Worm (Caenorhabditis elegans) whole organism, young adult: Measurements from ENCODE around the gene C34D4.10.

Experiments
- B0336.3 ChIP-seq: fragments of 200-800 bp; sonication (Bioruptor generic); IDR thresholded peaks from 2 replicates; pipeline ENCODE4 v1.3.6; 2022; ENCODE audit warnings: missing genetic modification characterization, missing compliant biosample characterization
- F33H1.4 ChIP-seq: fragments of 200-800 bp; sonication (Bioruptor generic); IDR thresholded peaks from 2 replicates; pipeline ENCODE4 v1.3.6; 2022; ENCODE audit warnings: missing genetic modification reagents, missing genetic modification characterization, missing compliant biosample characterization
- F52B5.7 ChIP-seq: sonication (generic microtip); optimal IDR thresholded peaks from 2 replicates; lab custom pipeline; 2016; ENCODE audit warnings: mild to moderate bottlenecking, missing genetic modification characterization, missing compliant biosample characterization
- F57A8.1 ChIP-seq: fragments of 200-800 bp; sonication (Bioruptor generic); optimal IDR thresholded peaks from 2 replicates; lab custom pipeline; 2018; ENCODE audit warnings: mild to moderate bottlenecking, missing genetic modification characterization, moderate library complexity, missing compliant biosample characterization
- F57C9.4 ChIP-seq: sonication (generic microtip); optimal IDR thresholded peaks from 2 replicates; lab custom pipeline; 2017; ENCODE audit warnings: mild to moderate bottlenecking, missing genetic modification characterization, missing compliant biosample characterization
- T26A5.8 ChIP-seq: sonication (generic microtip); optimal IDR thresholded peaks from 2 replicates; lab custom pipeline; 2016; ENCODE audit warnings: missing genetic modification characterization, missing compliant biosample characterization
- Y53F4B.3 ChIP-seq: fragments of 200-800 bp; sonication (Bioruptor generic); IDR thresholded peaks from 2 replicates; pipeline ENCODE4 v1.3.6; 2022; ENCODE audit warnings: missing genetic modification reagents, missing genetic modification characterization, missing compliant biosample characterization
- Y53G8AR.9 ChIP-seq: fragments of 200-800 bp; sonication (Bioruptor generic); conservative IDR thresholded peaks from 2 replicates; pipeline ENCODE4 v1.3.6; 2022; ENCODE audit warnings: missing genetic modification reagents, missing genetic modification characterization, missing compliant biosample characterization
- Y56A3A.18 ChIP-seq: fragments of 200-800 bp; sonication (Bioruptor generic); IDR thresholded peaks from 2 replicates; pipeline ENCODE4 v1.3.6; 2022; ENCODE audit warnings: missing genetic modification reagents, missing genetic modification characterization, missing compliant biosample characterization
- Y79H2A.3 ChIP-seq: fragments of 200-800 bp; sonication (Bioruptor generic); conservative IDR thresholded peaks from 2 replicates; pipeline ENCODE4 v1.3.6; 2022; ENCODE audit warnings: missing genetic modification reagents, missing genetic modification characterization, missing compliant biosample characterization
- ama-1 ChIP-seq, 3 experiments: fragments of 150-350 bp in 1 of 3; sonication (generic microtip) in 2 of 3; optimal IDR thresholded peaks; 2 replicates each; lab custom pipeline; 2014 to 2018; ENCODE audit warnings: missing biosample characterization in 2 of 3, missing genetic modification characterization in 2 of 3, missing genetic modification reagents in 2 of 3
- aptf-2 ChIP-seq: fragments of 200-800 bp; sonication (Bioruptor generic); conservative IDR thresholded peaks from 2 replicates; pipeline ENCODE4 v1.3.6; 2022; ENCODE audit warnings: missing genetic modification reagents, missing genetic modification characterization, missing compliant biosample characterization
- aptf-3 ChIP-seq: fragments of 200-800 bp; sonication (Bioruptor generic); IDR thresholded peaks from 2 replicates; pipeline ENCODE4 v1.3.6; 2022; ENCODE audit warnings: missing genetic modification characterization, missing compliant biosample characterization
- atf-7 ChIP-seq: sonication (generic microtip); optimal IDR thresholded peaks from 2 replicates; lab custom pipeline; 2017; ENCODE audit warnings: mild to moderate bottlenecking, missing genetic modification characterization, missing compliant biosample characterization
- athp-1 ChIP-seq: sonication (generic microtip); optimal IDR thresholded peaks from 2 replicates; lab custom pipeline; 2017; ENCODE audit warnings: mild to moderate bottlenecking, missing genetic modification characterization, missing compliant biosample characterization
- bed-1 ChIP-seq: fragments of 200-800 bp; sonication (Bioruptor generic); IDR thresholded peaks from 2 replicates; pipeline ENCODE4 v1.3.6; 2022; ENCODE audit warnings: missing genetic modification reagents, missing genetic modification characterization, missing compliant biosample characterization
- ccch-3 ChIP-seq: fragments of 200-800 bp; sonication (Bioruptor generic); optimal IDR thresholded peaks from 2 replicates; lab custom pipeline; 2018; ENCODE audit warnings: mild to moderate bottlenecking, missing genetic modification characterization, missing compliant biosample characterization
- dox-1 ChIP-seq: fragments of 200-800 bp; sonication (Bioruptor generic); IDR thresholded peaks from 2 replicates; pipeline ENCODE4 v1.3.6; 2022; ENCODE audit warnings: missing genetic modification reagents, missing genetic modification characterization, missing compliant biosample characterization
- dpff-1 ChIP-seq: sonication (generic microtip); optimal IDR thresholded peaks from 2 replicates; lab custom pipeline; 2017; ENCODE audit warnings: mild to moderate bottlenecking, missing genetic modification characterization, missing compliant biosample characterization
- efl-1 ChIP-seq: fragments of 150-350 bp; optimal IDR thresholded peaks from 2 replicates; lab custom pipeline; 2014; ENCODE audit warnings: missing biosample characterization, missing genetic modification reagents, missing genetic modification characterization
- egl-18 ChIP-seq: fragments of 200-800 bp; sonication (Bioruptor generic); IDR thresholded peaks from 2 replicates; pipeline ENCODE4 v1.3.6; 2022; ENCODE audit warnings: missing genetic modification reagents, missing genetic modification characterization, missing compliant biosample characterization
- egrh-3 ChIP-seq: fragments of 200-800 bp; sonication (Bioruptor generic); IDR thresholded peaks from 2 replicates; pipeline ENCODE4 v1.3.6; 2022; ENCODE audit warnings: missing genetic modification reagents, missing genetic modification characterization, missing compliant biosample characterization
- fkh-3 ChIP-seq: sonication (generic microtip); optimal IDR thresholded peaks from 2 replicates; lab custom pipeline; 2016; ENCODE audit warnings: mild to moderate bottlenecking, missing genetic modification characterization, missing compliant biosample characterization
- gei-17 ChIP-seq: fragments of 200-800 bp; sonication (Bioruptor generic); optimal IDR thresholded peaks from 2 replicates; lab custom pipeline; 2018; ENCODE audit warnings: mild to moderate bottlenecking, missing genetic modification characterization, missing compliant biosample characterization
- him-1 ChIP-seq: sonication (generic microtip); optimal IDR thresholded peaks from 2 replicates; lab custom pipeline; 2016; ENCODE audit warnings: missing genotype, missing genetic modification reagents, missing genetic modification characterization, missing compliant biosample characterization
- hmg-1.2 ChIP-seq: fragments of 200-800 bp; sonication (Bioruptor generic); IDR thresholded peaks from 2 replicates; pipeline ENCODE4 v1.3.6; 2022; ENCODE audit warnings: missing genetic modification reagents, missing genetic modification characterization, missing compliant biosample characterization
- hrde-1 ChIP-seq: sonication (generic microtip); optimal IDR thresholded peaks from 2 replicates; lab custom pipeline; 2016; ENCODE audit warnings: missing genetic modification characterization, mild to moderate bottlenecking, missing compliant biosample characterization, moderate library complexity, missing genotype, missing genetic modification reagents, borderline replicate concordance
- let-526 ChIP-seq: fragments of 200-800 bp; sonication (Bioruptor generic); IDR thresholded peaks from 2 replicates; pipeline ENCODE4 v1.3.6; 2022; ENCODE audit warnings: missing genetic modification reagents, missing genetic modification characterization, missing compliant biosample characterization
- let-607 ChIP-seq, 2 experiments: fragments of 200-800 bp in 1 of 2; sonication (Bioruptor generic) in 1 of 2; sonication (generic microtip) in 1 of 2; optimal IDR thresholded peaks; 2 replicates each; lab custom pipeline; 2016 to 2018; ENCODE audit warnings: mild to moderate bottlenecking in 2 of 2, missing compliant biosample characterization in 2 of 2, missing genetic modification characterization in 2 of 2, moderate library complexity in 2 of 2, missing genotype in 1 of 2
- lir-1 ChIP-seq: fragments of 200-800 bp; sonication (Bioruptor generic); conservative IDR thresholded peaks from 2 replicates; pipeline ENCODE4 v1.3.6; 2022; ENCODE audit warnings: missing genetic modification reagents, missing genetic modification characterization, missing compliant biosample characterization
- lsy-27 ChIP-seq: sonication (generic microtip); optimal IDR thresholded peaks from 2 replicates; lab custom pipeline; 2017; ENCODE audit warnings: missing genetic modification characterization, mild to moderate bottlenecking, missing compliant biosample characterization, antibody characterized with exemption, missing genotype, borderline replicate concordance; ENCODE audit not compliant: insufficient read depth
- madf-10 ChIP-seq: sonication (generic microtip); optimal IDR thresholded peaks from 2 replicates; lab custom pipeline; 2016; ENCODE audit warnings: mild to moderate bottlenecking, missing genetic modification characterization, missing compliant biosample characterization
- madf-8 ChIP-seq: fragments of 200-800 bp; sonication (Bioruptor generic); conservative IDR thresholded peaks from 2 replicates; pipeline ENCODE4 v1.3.6; 2022; ENCODE audit warnings: missing genetic modification reagents, missing genetic modification characterization, missing compliant biosample characterization
- mel-28 ChIP-seq: sonication (generic microtip); optimal IDR thresholded peaks from 2 replicates; lab custom pipeline; 2016; ENCODE audit warnings: borderline replicate concordance, mild to moderate bottlenecking, missing genetic modification characterization, missing compliant biosample characterization
- mxl-1 ChIP-seq: sonication (generic microtip); optimal IDR thresholded peaks from 2 replicates; lab custom pipeline; 2016; ENCODE audit warnings: missing genetic modification characterization, missing compliant biosample characterization
- nfya-1 ChIP-seq: sonication (generic microtip); optimal IDR thresholded peaks from 2 replicates; lab custom pipeline; 2017; ENCODE audit warnings: antibody characterized with exemption, missing compliant biosample characterization, missing genetic modification characterization, borderline replicate concordance; ENCODE audit not compliant: insufficient read depth
- snpc-1.3 ChIP-seq: sonication (generic microtip); optimal IDR thresholded peaks from 2 replicates; lab custom pipeline; 2017; ENCODE audit warnings: missing genetic modification characterization, mild to moderate bottlenecking, missing compliant biosample characterization, antibody characterized with exemption, moderate library complexity, missing genotype, missing genetic modification reagents; ENCODE audit not compliant: insufficient read depth
- tbx-9 ChIP-seq: sonication (generic microtip); optimal IDR thresholded peaks from 2 replicates; lab custom pipeline; 2016; ENCODE audit warnings: borderline replicate concordance, missing genetic modification characterization, inconsistent platforms, missing compliant biosample characterization
- zim-3 ChIP-seq: sonication (generic microtip); optimal IDR thresholded peaks from 2 replicates; lab custom pipeline; 2017; ENCODE audit warnings: mild to moderate bottlenecking, missing genetic modification characterization, moderate library complexity, missing compliant biosample characterization
- ztf-28 ChIP-seq: fragments of 200-800 bp; sonication (Bioruptor generic); IDR thresholded peaks from 2 replicates; pipeline ENCODE4 v1.3.6; 2022; ENCODE audit warnings: missing genetic modification reagents, missing genetic modification characterization, missing compliant biosample characterization

Gene C34D4.10

ce11 chrIV:7084632-7085160 lies 36.5 kb downstream of the C34D4.10 start, which contains the start of gene rps-4 (continued):
- TF ChIP-seq Y56A3A.18 (no peak), aptf-2 (GFP tag; lab: Robert Waterston, UW) (no peak), lir-1 (GFP tag; lab: Robert Waterston, UW) (0 out of 2 replicates have a peak, but pooled peaks have one; percentile 45), let-526 (GFP tag; lab: Robert Waterston, UW) (no peak), efl-1 (GFP tag; lab: Kevin White, UChicago) (peak; percentile 52), let-607 (tag; optimal IDR thresholded peaks at IDR 0.05; lab: Kevin White, UChicago) (peak; percentile 52 to 90), ccch-3 (no peak), lsy-27 (tag; lab: Kevin White, UChicago) (no peak), F33H1.4 (GFP tag; lab: Robert Waterston, UW) (peak; percentile 94), snpc-1.3 (tag; lab: Kevin White, UChicago) (peak; percentile 81), F57C9.4 (tag; lab: Kevin White, UChicago) (no peak), ztf-28 (GFP tag; lab: Robert Waterston, UW) (no peak), Y53G8AR.9 (GFP tag; lab: Robert Waterston, UW) (no peak), madf-8 (GFP tag; lab: Robert Waterston, UW) (peak; percentile 54), hrde-1 (peak; percentile 45), him-1 (tag; lab: Kevin White, UChicago) (peak; percentile 43), egrh-3 (GFP tag; lab: Robert Waterston, UW) (no peak), Y79H2A.3 (GFP tag; lab: Robert Waterston, UW) (no peak), atf-7 (tag; lab: Kevin White, UChicago) (no peak), B0336.3 (GFP tag; lab: Robert Waterston, UW) (no peak; the same call in 1 of the 2 replicates), hmg-1.2 (GFP tag; lab: Robert Waterston, UW) (peak; percentile 61), zim-3 (no peak), madf-10 (peak; percentile 58), gei-17 (GFP tag; lab: Kevin White, UChicago) (no peak), T26A5.8 (tag; lab: Kevin White, UChicago) (no peak), nfya-1 (tag; lab: Kevin White, UChicago) (no peak), Y53F4B.3 (GFP tag; lab: Robert Waterston, UW) (no peak), mxl-1 (no peak), aptf-3 (GFP tag; lab: Robert Waterston, UW) (no peak), ama-1 (optimal IDR thresholded peaks at IDR 0.05; lab: Kevin White, UChicago) (no peak), ama-1 (GFP tag; optimal IDR thresholded peaks at IDR 0.05; lab: Kevin White, UChicago) (no peak), tbx-9 (tag; lab: Kevin White, UChicago) (no peak), egl-18 (GFP tag; lab: Robert Waterston, UW) (no peak), F57A8.1 (GFP tag; lab: Kevin White, UChicago) (no peak), bed-1 (GFP tag; lab: Robert Waterston, UW) (no peak), dox-1 (peak; percentile 88), F52B5.7 (tag; lab: Kevin White, UChicago) (no peak), fkh-3 (no peak), dpff-1 (tag; lab: Kevin White, UChicago) (no peak), mel-28 (tag; lab: Kevin White, UChicago) (no peak), athp-1 (tag; lab: Kevin White, UChicago) (peak; percentile 42)
